Fruit fly (Drosophila melanogaster) whole organism, embryonic: Measurements from ENCODE around the gene CG14424.

ENCODE experiments used
- CG1024 ChIP-seq: fragments of 200-800 bp; sonication (Bioruptor generic); IDR thresholded peaks from 2 replicates; pipeline ENCODE4 v1.3.6; 2022; ENCODE audit warnings: missing biosample characterization, missing genetic modification characterization
- CG13287 ChIP-seq: fragments of 200-800 bp; sonication (Bioruptor generic); IDR thresholded peaks from 2 replicates; pipeline ENCODE4 v1.3.6; 2022; ENCODE audit warnings: missing biosample characterization, missing genetic modification characterization; ENCODE audit not compliant: partially characterized antibody
- CG13894 ChIP-seq: fragments of 200-800 bp; sonication (Bioruptor generic); optimal IDR thresholded peaks from 3 replicates; lab custom pipeline; 2018; ENCODE audit warnings: missing biosample characterization, mild to moderate bottlenecking, missing genetic modification characterization, moderate library complexity
- CG16863 ChIP-seq: fragments of 200-800 bp; sonication (Bioruptor generic); optimal IDR thresholded peaks from 3 replicates; lab custom pipeline; 2016; ENCODE audit warnings: missing biosample characterization, missing genetic modification characterization
- CG17912 ChIP-seq: fragments of 200-800 bp; sonication (Bioruptor generic); optimal IDR thresholded peaks from 2 replicates; lab custom pipeline; 2018; ENCODE audit warnings: missing biosample characterization, mild to moderate bottlenecking, missing genetic modification characterization
- CG2199 ChIP-seq: fragments of 200-800 bp; sonication (Bioruptor generic); IDR thresholded peaks from 3 replicates; pipeline ENCODE4 v1.3.6; 2022; ENCODE audit warnings: missing biosample characterization, missing genetic modification characterization
- CG2202 ChIP-seq: fragments of 200-800 bp; sonication (Bioruptor generic); optimal IDR thresholded peaks from 2 replicates; lab custom pipeline; 2018; ENCODE audit warnings: missing biosample characterization, mild to moderate bottlenecking, missing genetic modification characterization
- CG2875 ChIP-seq: fragments of 200-800 bp; sonication (Bioruptor generic); optimal IDR thresholded peaks from 2 replicates; lab custom pipeline; 2017; ENCODE audit warnings: missing biosample characterization, mild to moderate bottlenecking, missing genetic modification characterization, missing genetic modification reagents
- CG32532 ChIP-seq: fragments of 200-800 bp; sonication (Bioruptor generic); IDR thresholded peaks from 2 replicates; pipeline ENCODE4 v1.3.6; 2022; ENCODE audit warnings: missing biosample characterization, missing genetic modification characterization
- CG32772 ChIP-seq: fragments of 200-800 bp; sonication (Bioruptor generic); IDR thresholded peaks from 2 replicates; pipeline ENCODE4 v1.3.6; 2022; ENCODE audit warnings: missing biosample characterization, missing genetic modification characterization
- CG33557 ChIP-seq: fragments of 200-800 bp; sonication (Bioruptor generic); optimal IDR thresholded peaks from 2 replicates; lab custom pipeline; 2019; ENCODE audit warnings: missing biosample characterization, mild to moderate bottlenecking, missing genetic modification characterization, moderate library complexity
- CG6175 ChIP-seq: fragments of 200-800 bp; sonication (Bioruptor generic); IDR thresholded peaks from 3 replicates; pipeline ENCODE4 v1.3.6; 2022; ENCODE audit warnings: missing biosample characterization, missing genetic modification characterization
- CG7745 ChIP-seq: fragments of 200-800 bp; sonication (Bioruptor generic); optimal IDR thresholded peaks from 2 replicates; lab custom pipeline; 2018; ENCODE audit warnings: missing biosample characterization, mild to moderate bottlenecking, missing genetic modification characterization, moderate library complexity
- Camta ChIP-seq: fragments of 200-800 bp; sonication (Bioruptor generic); optimal IDR thresholded peaks from 2 replicates; lab custom pipeline; 2016; ENCODE audit warnings: missing biosample characterization, missing genetic modification characterization
- Dfd ChIP-seq, 2 experiments: fragments of >200 bp; optimal IDR thresholded peaks; 2 replicates each; lab custom pipeline; 2017; ENCODE audit warnings: missing biosample characterization in 2 of 2, missing genetic modification characterization in 2 of 2
- Dp ChIP-seq: fragments of 200-800 bp; sonication (Bioruptor generic); optimal IDR thresholded peaks from 2 replicates; lab custom pipeline; 2018; ENCODE audit warnings: missing biosample characterization, mild to moderate bottlenecking, missing genetic modification characterization, moderate library complexity
- HLH3B ChIP-seq: fragments of 200-800 bp; sonication (Bioruptor generic); IDR thresholded peaks from 2 replicates; pipeline ENCODE4 v1.3.6; 2022; ENCODE audit warnings: missing biosample characterization, missing genetic modification characterization
- HLH54F ChIP-seq: fragments of 200-800 bp; sonication (Bioruptor generic); optimal IDR thresholded peaks from 3 replicates; lab custom pipeline; 2016; ENCODE audit warnings: missing biosample characterization, missing genetic modification characterization
- Hey ChIP-seq: fragments of 200-800 bp; sonication (Bioruptor generic); optimal IDR thresholded peaks from 3 replicates; lab custom pipeline; 2018; ENCODE audit warnings: missing biosample characterization, mild to moderate bottlenecking, missing genetic modification characterization
- Hmr ChIP-seq: fragments of 200-800 bp; sonication (Bioruptor generic); optimal IDR thresholded peaks from 3 replicates; lab custom pipeline; 2017; ENCODE audit warnings: mild to moderate bottlenecking, missing biosample characterization, missing genetic modification reagents, missing genetic modification characterization
- Lpt ChIP-seq: fragments of >200 bp; optimal IDR thresholded peaks from 2 replicates; lab custom pipeline; 2018; ENCODE audit warnings: missing biosample characterization, missing genetic modification characterization
- Oli ChIP-seq: fragments of 200-800 bp; sonication (Bioruptor generic); optimal IDR thresholded peaks from 2 replicates; lab custom pipeline; 2018; ENCODE audit warnings: missing biosample characterization, mild to moderate bottlenecking, missing genetic modification characterization, moderate library complexity
- Opbp ChIP-seq: fragments of 200-800 bp; sonication (Bioruptor generic); IDR thresholded peaks from 3 replicates; pipeline ENCODE4 v1.3.6; 2022; ENCODE audit warnings: missing biosample characterization, missing genetic modification characterization; ENCODE audit not compliant: partially characterized antibody
- Vsx1 ChIP-seq: fragments of 200-800 bp; sonication (Bioruptor generic); optimal IDR thresholded peaks from 2 replicates; lab custom pipeline; 2017; ENCODE audit warnings: missing biosample characterization, mild to moderate bottlenecking, missing genetic modification characterization, missing genetic modification reagents
- amos ChIP-seq: fragments of 200-800 bp; sonication (Bioruptor generic); IDR thresholded peaks from 2 replicates; pipeline ENCODE4 v1.3.6; 2022; ENCODE audit warnings: missing biosample characterization, missing genetic modification characterization; ENCODE audit not compliant: partially characterized antibody
- ato ChIP-seq: fragments of 200-800 bp; sonication (Bioruptor generic); IDR thresholded peaks from 2 replicates; pipeline ENCODE4 v1.3.6; 2022; ENCODE audit warnings: missing biosample characterization, missing genetic modification characterization; ENCODE audit not compliant: partially characterized antibody
- bab2 ChIP-seq: fragments of 200-800 bp; sonication (Bioruptor generic); optimal IDR thresholded peaks from 2 replicates; lab custom pipeline; 2016; ENCODE audit warnings: missing biosample characterization, missing genetic modification characterization
- crol ChIP-seq: fragments of 200-800 bp; sonication (Bioruptor generic); IDR thresholded peaks from 2 replicates; pipeline ENCODE4 v1.3.6; 2022; ENCODE audit warnings: missing biosample characterization, missing genetic modification characterization
- da ChIP-seq: fragments of 200-800 bp; sonication (Bioruptor generic); optimal IDR thresholded peaks from 2 replicates; lab custom pipeline; 2016; ENCODE audit warnings: missing biosample characterization, missing genetic modification characterization
- danr ChIP-seq: fragments of 200-800 bp; sonication (Bioruptor generic); IDR thresholded peaks from 2 replicates; pipeline ENCODE4 v1.3.6; 2022; ENCODE audit warnings: missing biosample characterization, missing genetic modification characterization
- gro ChIP-seq: fragments of 200-800 bp; sonication (Bioruptor generic); optimal IDR thresholded peaks from 2 replicates; lab custom pipeline; 2016; ENCODE audit warnings: missing biosample characterization, missing genetic modification characterization
- gt ChIP-seq: fragments of 200-800 bp; sonication (Bioruptor generic); IDR thresholded peaks from 2 replicates; pipeline ENCODE4 v1.3.6; 2022; ENCODE audit warnings: missing biosample characterization, missing genetic modification characterization
- klu ChIP-seq: fragments of 200-800 bp; sonication (Bioruptor generic); IDR thresholded peaks from 2 replicates; pipeline ENCODE4 v1.3.6; 2022; ENCODE audit warnings: missing biosample characterization, missing genetic modification characterization
- luna ChIP-seq: fragments of 200-800 bp; sonication (Bioruptor generic); optimal IDR thresholded peaks from 2 replicates; lab custom pipeline; 2016; ENCODE audit warnings: missing biosample characterization, missing genetic modification characterization
- nau ChIP-seq: fragments of 200-800 bp; sonication (Bioruptor generic); optimal IDR thresholded peaks from 3 replicates; lab custom pipeline; 2017; ENCODE audit warnings: missing biosample characterization, mild to moderate bottlenecking, missing genetic modification characterization, missing genetic modification reagents
- oc ChIP-seq: fragments of 200-800 bp; sonication (Bioruptor generic); optimal IDR thresholded peaks from 2 replicates; lab custom pipeline; 2018; ENCODE audit warnings: missing biosample characterization, mild to moderate bottlenecking, missing genetic modification characterization, moderate library complexity
- peb ChIP-seq: fragments of 200-800 bp; sonication (Bioruptor generic); IDR thresholded peaks from 2 replicates; pipeline ENCODE4 v1.3.6; 2022; ENCODE audit warnings: missing biosample characterization, missing genetic modification characterization
- pnt ChIP-seq: fragments of 200-800 bp; sonication (Bioruptor generic); optimal IDR thresholded peaks from 3 replicates; lab custom pipeline; 2016; ENCODE audit warnings: missing biosample characterization, missing genetic modification characterization
- sd ChIP-seq: fragments of 200-800 bp; sonication (Bioruptor generic); optimal IDR thresholded peaks from 3 replicates; lab custom pipeline; 2018; ENCODE audit warnings: missing biosample characterization, mild to moderate bottlenecking, missing genetic modification characterization, moderate library complexity
- slbo ChIP-seq: fragments of 200-800 bp; sonication (Bioruptor generic); IDR thresholded peaks from 2 replicates; pipeline ENCODE4 v1.3.6; 2022; ENCODE audit warnings: missing biosample characterization, missing genetic modification characterization
- sqz ChIP-seq: fragments of 200-800 bp; sonication (Bioruptor generic); optimal IDR thresholded peaks from 3 replicates; lab custom pipeline; 2018; ENCODE audit warnings: missing biosample characterization, mild to moderate bottlenecking, missing genetic modification characterization
- tna ChIP-seq: fragments of 200-800 bp; sonication (Bioruptor generic); IDR thresholded peaks from 2 replicates; pipeline ENCODE4 v1.3.6; 2022; ENCODE audit warnings: missing biosample characterization, missing genetic modification characterization; ENCODE audit not compliant: partially characterized antibody
- ttk ChIP-seq: fragments of 200-800 bp; sonication (Bioruptor generic); IDR thresholded peaks from 2 replicates; pipeline ENCODE4 v2.1.2; 2022; ENCODE audit warnings: missing biosample characterization, missing genetic modification characterization
- vvl ChIP-seq: fragments of 200-800 bp; sonication (Bioruptor generic); IDR thresholded peaks from 2 replicates; pipeline ENCODE4 v1.3.6; 2022; ENCODE audit warnings: missing biosample characterization, missing genetic modification characterization
- zfh1 ChIP-seq: fragments of 200-800 bp; sonication (Bioruptor generic); IDR thresholded peaks from 3 replicates; pipeline ENCODE4 v1.3.6; 2022; ENCODE audit warnings: missing biosample characterization, missing genetic modification characterization

Gene CG14424

DNA sequence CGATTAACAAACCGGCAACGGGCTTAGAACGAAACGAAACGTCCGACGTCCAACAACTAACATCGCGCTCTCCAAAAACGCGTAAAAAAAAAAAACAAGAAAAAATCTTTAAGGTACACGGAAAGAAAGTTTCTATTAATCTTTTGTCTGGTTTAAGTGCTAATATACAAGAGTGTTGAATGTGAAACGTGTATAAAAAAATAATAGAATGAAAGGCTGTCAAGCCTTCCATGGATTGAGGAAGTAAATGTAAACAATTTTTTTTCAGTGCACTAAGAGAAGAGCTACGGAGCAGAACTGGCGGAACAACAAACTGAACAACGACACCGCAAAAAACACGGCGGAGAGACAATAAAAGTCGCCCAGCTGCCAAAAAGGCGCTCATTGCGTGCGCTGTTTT lies 7.3 kb downstream of the CG14424 start, which contains the start of gene CG3588 (continued):
- TF ChIP-seq pnt (GFP tag; lab: Kevin White, UChicago) (no peak), HLH3B (GFP tag; lab: Robert Waterston, UW) (peak; percentile 55), Oli (tag; lab: Kevin White, UChicago) (peak; percentile 65), luna (no peak), Hey (tag; lab: Kevin White, UChicago) (no peak), da (no peak), danr (peak; percentile 67), ato (GFP tag; lab: Robert Waterston, UW) (no peak), amos (GFP tag; lab: Robert Waterston, UW) (no peak), bab2 (GFP tag; lab: Kevin White, UChicago) (peak; percentile 73), CG2875 (GFP tag; lab: Kevin White, UChicago) (no peak), Camta (no peak), gt (GFP tag; lab: Robert Waterston, UW) (no peak), HLH54F (peak; percentile 74), Hmr (GFP tag; lab: Kevin White, UChicago) (peak; percentile 71), CG16863 (GFP tag; lab: Kevin White, UChicago) (peak; percentile 66), oc (tag; lab: Kevin White, UChicago) (peak; percentile 2), CG2202 (tag; lab: Kevin White, UChicago) (no peak), Vsx1 (peak; percentile 16), CG13287 (no peak), Opbp (GFP tag; lab: Robert Waterston, UW) (no peak), Dp (no peak), CG2199 (GFP tag; lab: Robert Waterston, UW) (no peak), CG33557 (GFP tag; lab: Kevin White, UChicago) (no peak), Dfd (GFP tag; optimal IDR thresholded peaks at IDR 0.05; lab: Kevin White, UChicago) (no peak), gro (peak; percentile 93), zfh1 (GFP tag; lab: Robert Waterston, UW) (peak; percentile 71; the same call in 1 of the 3 replicates), CG1024 (GFP tag; lab: Robert Waterston, UW) (0 out of 2 replicates have a peak, but pooled peaks have one; percentile 33), CG17912 (GFP tag; lab: Kevin White, UChicago) (no peak), Lpt (no peak)

DNA sequence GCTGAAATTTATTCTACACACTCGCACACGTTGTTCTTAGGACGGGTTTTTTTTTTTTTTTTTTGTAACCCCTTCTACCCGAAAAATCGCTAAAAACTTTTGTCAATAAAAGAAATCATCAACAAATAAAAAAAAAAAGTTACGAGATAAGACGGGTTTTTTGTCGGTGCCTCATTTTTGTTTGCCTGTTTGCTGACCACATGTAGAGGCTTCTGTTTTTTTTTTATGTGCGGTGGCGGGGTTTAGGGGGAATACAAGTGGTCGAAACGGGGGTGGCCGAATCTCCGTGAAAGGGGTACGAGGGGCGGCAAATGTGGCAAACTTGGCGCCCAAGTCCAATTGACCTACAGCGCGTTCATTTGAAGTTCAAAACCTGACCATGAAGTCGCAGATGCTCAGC lies 8.5 kb downstream of the CG14424 start:
- TF ChIP-seq CG32532 (GFP tag; lab: Robert Waterston, UW) (0 out of 2 replicates have a peak, but pooled peaks have one; percentile 25), slbo (GFP tag; lab: Robert Waterston, UW) (peak; percentile 23; the same call in 1 of the 2 replicates), peb (GFP tag; lab: Robert Waterston, UW) (no peak), klu (peak; percentile 74), sqz (peak; percentile 59), ttk (GFP tag; lab: Robert Waterston, UW) (peak; percentile 42; the same call in 1 of the 2 replicates), tna (no peak), sd (tag; lab: Kevin White, UChicago) (peak; percentile 46), CG32772 (GFP tag; lab: Robert Waterston, UW) (0 out of 2 replicates have a peak, but pooled peaks have one; percentile 33), nau (GFP tag; lab: Kevin White, UChicago) (no peak), CG6175 (GFP tag; lab: Robert Waterston, UW) (peak; percentile 71; the same call in 2 of the 3 replicates), vvl (GFP tag; lab: Robert Waterston, UW) (0 out of 2 replicates have a peak, but pooled peaks have one; percentile 27), crol (GFP tag; lab: Robert Waterston, UW) (peak; percentile 83), CG13894 (tag; lab: Kevin White, UChicago) (peak; percentile 36), CG7745 (tag; lab: Kevin White, UChicago) (no peak)
